Worm (Caenorhabditis elegans) whole organism, L2 larva: ENCODE measurements around the gene col-104.
A peak's percentile ranks its signal among the peaks of the same experiment; 100 is the strongest.

Experiments used
- C34F6.9 ChIP-seq: fragments of 150-350 bp; optimal IDR thresholded peaks from 2 replicates; lab custom pipeline; 2014; ENCODE audit warnings: missing biosample characterization, missing genetic modification characterization
- F13H6.1 ChIP-seq: sonication (generic microtip); optimal IDR thresholded peaks from 2 replicates; lab custom pipeline; 2016; ENCODE audit warnings: missing genetic modification characterization, missing compliant biosample characterization
- R02D3.7 ChIP-seq: fragments of 150-350 bp; optimal IDR thresholded peaks from 2 replicates; lab custom pipeline; 2014; ENCODE audit warnings: missing biosample characterization, missing genetic modification characterization
- Y55F3AM.14 ChIP-seq: fragments of 200-800 bp; sonication (Bioruptor generic); optimal IDR thresholded peaks from 2 replicates; lab custom pipeline; 2018; ENCODE audit warnings: mild to moderate bottlenecking, missing genetic modification characterization, missing compliant biosample characterization
- ZK546.5 ChIP-seq: sonication (generic microtip); optimal IDR thresholded peaks from 2 replicates; lab custom pipeline; 2017; ENCODE audit warnings: missing biosample characterization, missing genetic modification characterization
- alr-1 ChIP-seq: fragments of 150-350 bp; optimal IDR thresholded peaks from 2 replicates; lab custom pipeline; 2014; ENCODE audit warnings: missing biosample characterization, missing genetic modification characterization
- aly-2 ChIP-seq: fragments of 150-350 bp; optimal IDR thresholded peaks from 2 replicates; lab custom pipeline; 2014; ENCODE audit warnings: missing biosample characterization, missing genetic modification characterization
- ama-1 ChIP-seq: fragments of 150-350 bp; optimal IDR thresholded peaks from 2 replicates; lab custom pipeline; 2018; ENCODE audit warnings: inconsistent platforms
- blmp-1 ChIP-seq: sonication (generic microtip); optimal IDR thresholded peaks from 2 replicates; lab custom pipeline; 2017; ENCODE audit warnings: missing genetic modification characterization, mild to moderate bottlenecking, missing compliant biosample characterization, antibody characterized with exemption, moderate library complexity; ENCODE audit not compliant: insufficient read depth
- ceh-16 ChIP-seq: fragments of 150-350 bp; optimal IDR thresholded peaks from 2 replicates; lab custom pipeline; 2014; ENCODE audit warnings: missing biosample characterization, missing genetic modification characterization
- crh-2 ChIP-seq: sonication (generic microtip); optimal IDR thresholded peaks from 2 replicates; lab custom pipeline; 2017; ENCODE audit warnings: missing biosample characterization, missing genetic modification characterization
- dmd-4 ChIP-seq: sonication (generic microtip); optimal IDR thresholded peaks from 2 replicates; lab custom pipeline; 2017; ENCODE audit warnings: missing biosample characterization, missing genetic modification characterization
- egl-27 ChIP-seq: sonication (generic microtip); optimal IDR thresholded peaks from 3 replicates; lab custom pipeline; 2017; ENCODE audit warnings: missing biosample characterization, missing genetic modification reagents, missing genetic modification characterization
- elt-1 ChIP-seq: fragments of 150-350 bp; optimal IDR thresholded peaks from 2 replicates; lab custom pipeline; 2014; ENCODE audit warnings: missing biosample characterization, missing genetic modification characterization
- elt-3 ChIP-seq: sonication (generic microtip); optimal IDR thresholded peaks from 2 replicates; lab custom pipeline; 2017; ENCODE audit warnings: missing biosample characterization, missing genetic modification characterization
- fos-1 ChIP-seq: fragments of 150-350 bp; optimal IDR thresholded peaks from 2 replicates; lab custom pipeline; 2014; ENCODE audit warnings: missing biosample characterization, missing genetic modification characterization
- gmeb-1 ChIP-seq: fragments of 150-350 bp; optimal IDR thresholded peaks from 2 replicates; lab custom pipeline; 2014; ENCODE audit warnings: missing biosample characterization, missing genetic modification characterization
- lin-11 ChIP-seq: fragments of 150-350 bp; sonication (generic microtip); optimal IDR thresholded peaks from 2 replicates; lab custom pipeline; 2014; ENCODE audit warnings: missing biosample characterization, missing genetic modification characterization, inconsistent platforms, mixed read lengths
- lin-13 ChIP-seq: fragments of 150-350 bp; optimal IDR thresholded peaks from 2 replicates; lab custom pipeline; 2014; ENCODE audit warnings: missing biosample characterization, missing genetic modification reagents, missing genetic modification characterization
- lin-39 ChIP-seq: fragments of 150-350 bp; optimal IDR thresholded peaks from 2 replicates; lab custom pipeline; 2014; ENCODE audit warnings: missing biosample characterization, missing genetic modification reagents, missing genetic modification characterization
- lsy-2 ChIP-seq, 2 experiments: fragments of 150-350 bp in 1 of 2; sonication (generic microtip) in 1 of 2; optimal IDR thresholded peaks; 2 replicates each; lab custom pipeline; 2014 to 2017; ENCODE audit warnings: missing biosample characterization in 2 of 2, missing genetic modification characterization in 2 of 2
- mab-5 ChIP-seq: fragments of 150-350 bp; optimal IDR thresholded peaks from 2 replicates; lab custom pipeline; 2014; ENCODE audit warnings: missing biosample characterization, missing genetic modification characterization
- mbf-1 ChIP-seq: sonication (generic microtip); optimal IDR thresholded peaks from 2 replicates; lab custom pipeline; 2017; ENCODE audit warnings: missing biosample characterization, missing genetic modification characterization
- mdl-1 ChIP-seq, 2 experiments: fragments of 150-350 bp in 1 of 2; sonication (generic microtip) in 1 of 2; optimal IDR thresholded peaks; 2 replicates each; lab custom pipeline; 2017; ENCODE audit warnings: missing biosample characterization in 2 of 2, missing genetic modification characterization in 2 of 2
- nhr-10 ChIP-seq: sonication (generic microtip); optimal IDR thresholded peaks from 2 replicates; lab custom pipeline; 2017; ENCODE audit warnings: missing biosample characterization, missing genetic modification characterization
- nhr-11 ChIP-seq: fragments of 150-350 bp; optimal IDR thresholded peaks from 2 replicates; lab custom pipeline; 2014; ENCODE audit warnings: missing biosample characterization, missing genetic modification characterization
- nhr-12 ChIP-seq: fragments of 150-350 bp; optimal IDR thresholded peaks from 2 replicates; lab custom pipeline; 2014; ENCODE audit warnings: missing biosample characterization, missing genetic modification characterization
- nhr-21 ChIP-seq: fragments of 150-350 bp; optimal IDR thresholded peaks from 2 replicates; lab custom pipeline; 2014; ENCODE audit warnings: missing biosample characterization, missing genetic modification characterization
- nhr-23 ChIP-seq: fragments of 150-350 bp; optimal IDR thresholded peaks from 2 replicates; lab custom pipeline; 2014; ENCODE audit warnings: missing biosample characterization, missing genetic modification reagents, missing genetic modification characterization
- nhr-237 ChIP-seq: fragments of 150-350 bp; optimal IDR thresholded peaks from 2 replicates; lab custom pipeline; 2014; ENCODE audit warnings: missing biosample characterization, missing genetic modification characterization
- nhr-25 ChIP-seq: fragments of 150-350 bp; sonication (generic microtip); optimal IDR thresholded peaks from 3 replicates; lab custom pipeline; 2014; ENCODE audit warnings: missing biosample characterization, missing genetic modification characterization
- nhr-6 ChIP-seq: fragments of 150-350 bp; optimal IDR thresholded peaks from 2 replicates; lab custom pipeline; 2014; ENCODE audit warnings: missing biosample characterization, missing genetic modification characterization
- nhr-77 ChIP-seq: fragments of 150-350 bp; optimal IDR thresholded peaks from 2 replicates; lab custom pipeline; 2014; ENCODE audit warnings: missing biosample characterization, missing genetic modification characterization
- peb-1 ChIP-seq: fragments of 150-350 bp; optimal IDR thresholded peaks from 2 replicates; lab custom pipeline; 2014; ENCODE audit warnings: missing biosample characterization, missing genetic modification characterization
- sem-4 ChIP-seq: fragments of 150-350 bp; optimal IDR thresholded peaks from 2 replicates; lab custom pipeline; 2014; ENCODE audit warnings: missing biosample characterization, missing genetic modification reagents, missing genetic modification characterization
- skn-1 ChIP-seq: sonication (generic microtip); optimal IDR thresholded peaks from 2 replicates; lab custom pipeline; 2017; ENCODE audit warnings: missing biosample characterization, missing genetic modification characterization
- sma-3 ChIP-seq: sonication (generic microtip); optimal IDR thresholded peaks from 2 replicates; lab custom pipeline; 2016; ENCODE audit warnings: missing genetic modification reagents, missing genetic modification characterization, missing compliant biosample characterization
- sma-9 ChIP-seq, 2 experiments: fragments of 150-350 bp in 1 of 2; sonication (generic microtip) in 1 of 2; optimal IDR thresholded peaks; 2 replicates each; lab custom pipeline; 2014 to 2016; ENCODE audit warnings: missing genetic modification characterization in 2 of 2, mild to moderate bottlenecking in 1 of 2, missing biosample characterization in 1 of 2, missing compliant biosample characterization in 1 of 2, missing genetic modification reagents in 1 of 2, moderate library complexity in 1 of 2
- snpc-4 ChIP-seq: fragments of 150-350 bp; optimal IDR thresholded peaks from 2 replicates; lab custom pipeline; 2014; ENCODE audit warnings: missing biosample characterization, missing genetic modification characterization
- unc-39 ChIP-seq: fragments of 150-350 bp; optimal IDR thresholded peaks from 2 replicates; lab custom pipeline; 2014; ENCODE audit warnings: missing biosample characterization, missing genetic modification characterization
- unc-55 ChIP-seq: fragments of 150-350 bp; sonication (generic microtip); optimal IDR thresholded peaks from 3 replicates; lab custom pipeline; 2014; ENCODE audit warnings: missing biosample characterization, missing genetic modification reagents, missing genetic modification characterization
- unc-62 ChIP-seq: fragments of 150-350 bp; optimal IDR thresholded peaks from 2 replicates; lab custom pipeline; 2014; ENCODE audit warnings: missing biosample characterization, missing genetic modification reagents, missing genetic modification characterization
- zag-1 ChIP-seq: fragments of 150-350 bp; optimal IDR thresholded peaks from 2 replicates; lab custom pipeline; 2014; ENCODE audit warnings: missing biosample characterization, missing genetic modification characterization
- ztf-1 ChIP-seq: fragments of 200-800 bp; sonication (Bioruptor generic); conservative IDR thresholded peaks from 2 replicates; pipeline ENCODE4 v1.3.6; 2022; ENCODE audit warnings: missing genetic modification characterization, missing compliant biosample characterization
- ztf-11 ChIP-seq: sonication (generic microtip); optimal IDR thresholded peaks from 2 replicates; lab custom pipeline; 2017; ENCODE audit warnings: missing biosample characterization, missing genetic modification characterization
- ztf-4 ChIP-seq: fragments of 150-350 bp; optimal IDR thresholded peaks from 2 replicates; lab custom pipeline; 2014; ENCODE audit warnings: missing biosample characterization, missing genetic modification characterization

Gene col-104

DNA sequence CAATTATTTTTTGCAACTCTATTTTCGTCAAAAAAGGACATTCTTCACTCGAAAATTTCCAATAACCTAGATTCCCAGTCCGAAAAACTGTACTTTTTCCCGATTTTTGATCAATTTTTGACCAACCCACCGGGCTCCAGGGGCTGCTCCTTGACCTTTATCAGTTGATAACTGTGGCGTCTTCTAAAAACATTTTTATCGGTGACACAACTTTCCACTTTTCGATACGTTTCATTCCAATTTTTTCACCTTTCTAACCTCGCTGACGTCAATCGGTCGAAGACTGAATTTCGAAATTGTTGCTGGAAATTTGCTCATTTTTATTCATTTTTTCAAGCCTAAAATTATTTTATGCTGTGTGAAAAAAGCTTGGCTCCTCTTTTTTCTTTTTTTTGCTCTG, 34.5 kb upstream of the col-104 start:
- TF ChIP-seq fos-1 (tag; lab: Kevin White, UChicago), result peak; percentile 80
- TF ChIP-seq sem-4 (tag; lab: Kevin White, UChicago), result no peak
- TF ChIP-seq crh-2 (tag; lab: Kevin White, UChicago), result peak; percentile 12
- TF ChIP-seq, all 48 proteins: peak for 2

ce11 chrIV:1389021-1389420, 33.9 kb upstream of the col-104 start:
- TF ChIP-seq mab-5 (tag; lab: Kevin White, UChicago), result no peak
- TF ChIP-seq crh-2 (tag; lab: Kevin White, UChicago), result no peak
- no peak for TF ChIP-seq lin-39
- TF ChIP-seq nhr-23 (tag; lab: Kevin White, UChicago), result no peak
- TF ChIP-seq mbf-1 (tag; lab: Kevin White, UChicago), result no peak
- TF ChIP-seq snpc-4, result no peak
- peak; percentile 58 for TF ChIP-seq nhr-25 (tag; lab: Kevin White, UChicago)
- TF ChIP-seq blmp-1 (tag; lab: Kevin White, UChicago), result peak; percentile 11
- TF ChIP-seq skn-1, result no peak
- peak; percentile 3 for TF ChIP-seq C34F6.9
- no peak for TF ChIP-seq lsy-2 (tag; optimal IDR thresholded peaks at IDR 0.05; lab: Kevin White, UChicago)
- no peak for TF ChIP-seq ztf-11 (tag; lab: Kevin White, UChicago)
- no peak for TF ChIP-seq R02D3.7 (tag; lab: Kevin White, UChicago)
- no peak for TF ChIP-seq elt-1 (tag; lab: Kevin White, UChicago)
- TF ChIP-seq gmeb-1 (tag; lab: Kevin White, UChicago), result peak; percentile 4
- TF ChIP-seq unc-55, result no peak
- TF ChIP-seq Y55F3AM.14, result no peak
- TF ChIP-seq unc-39 (tag; lab: Kevin White, UChicago), result no peak
- no peak for TF ChIP-seq ceh-16 (tag; lab: Kevin White, UChicago)
- TF ChIP-seq nhr-10 (tag; lab: Kevin White, UChicago), result no peak
- no peak for TF ChIP-seq unc-62 (GFP tag; lab: Kevin White, UChicago)
- no peak for TF ChIP-seq nhr-77 (tag; lab: Kevin White, UChicago)
- no peak for TF ChIP-seq ztf-4 (tag; lab: Kevin White, UChicago)
- no peak for TF ChIP-seq peb-1
- no peak for TF ChIP-seq nhr-21
- no peak for TF ChIP-seq F13H6.1 (tag; lab: Kevin White, UChicago)
- peak; percentile 46 for TF ChIP-seq sma-3 (GFP tag; lab: Kevin White, UChicago)
- TF ChIP-seq nhr-237 (tag; lab: Kevin White, UChicago), result no peak
- no peak for TF ChIP-seq fos-1 (tag; lab: Kevin White, UChicago)

DNA sequence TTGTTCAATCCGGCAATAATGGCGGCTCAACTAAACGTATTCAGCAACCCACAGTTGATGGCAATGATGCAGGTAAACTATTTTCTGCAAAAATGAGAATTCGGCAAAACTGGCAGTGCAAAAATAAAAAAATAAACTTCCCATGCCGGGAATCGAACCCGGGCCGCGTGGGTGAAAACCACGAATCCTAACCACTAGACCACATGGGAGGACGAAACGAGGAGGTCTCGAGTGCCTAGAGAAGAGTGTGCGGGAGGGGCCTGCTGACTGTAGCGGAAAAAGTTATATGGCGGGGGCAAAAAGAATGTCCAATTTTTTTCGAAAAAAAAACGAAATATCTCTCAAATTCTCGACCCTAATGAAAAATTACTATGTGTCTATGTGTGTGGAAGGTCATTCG, 33.0 kb upstream of the col-104 start:
- TF ChIP-seq ztf-4 (tag; lab: Kevin White, UChicago), result no peak
- no peak for TF ChIP-seq elt-1 (tag; lab: Kevin White, UChicago)
- no peak for TF ChIP-seq zag-1 (tag; lab: Kevin White, UChicago)
- no peak for TF ChIP-seq ztf-11 (tag; lab: Kevin White, UChicago)
- TF ChIP-seq mbf-1 (tag; lab: Kevin White, UChicago), result no peak
- peak; percentile 19 for TF ChIP-seq fos-1 (tag; lab: Kevin White, UChicago)
- peak; percentile 49 for TF ChIP-seq sma-3 (GFP tag; lab: Kevin White, UChicago)
- TF ChIP-seq snpc-4, result no peak
- TF ChIP-seq unc-62 (GFP tag; lab: Kevin White, UChicago), result no peak
- TF ChIP-seq sem-4 (tag; lab: Kevin White, UChicago), result no peak
- TF ChIP-seq skn-1, result no peak
- no peak for TF ChIP-seq lin-39
- no peak for TF ChIP-seq ceh-16 (tag; lab: Kevin White, UChicago)
- TF ChIP-seq peb-1, result no peak
- no peak for TF ChIP-seq nhr-23 (tag; lab: Kevin White, UChicago)
- peak; percentile 42 for TF ChIP-seq sma-9 (GFP tag; optimal IDR thresholded peaks at IDR 0.05; lab: Kevin White, UChicago)
- no peak for TF ChIP-seq sma-9 (tag; optimal IDR thresholded peaks at IDR 0.05; lab: Kevin White, UChicago)
- no peak for TF ChIP-seq R02D3.7 (tag; lab: Kevin White, UChicago)
- TF ChIP-seq ama-1 (lab: Kevin White, UChicago), result no peak
- TF ChIP-seq ZK546.5, result no peak
- peak; percentile 50 for TF ChIP-seq lin-13 (GFP tag; lab: Kevin White, UChicago)
- TF ChIP-seq dmd-4 (tag; lab: Kevin White, UChicago), result no peak
- TF ChIP-seq unc-39 (tag; lab: Kevin White, UChicago), result no peak
- TF ChIP-seq nhr-6 (tag; lab: Kevin White, UChicago), result no peak
- no peak for TF ChIP-seq mdl-1 (tag; optimal IDR thresholded peaks at IDR 0.05; lab: Kevin White, UChicago)
- peak; percentile 28 for TF ChIP-seq lin-11 (tag; lab: Kevin White, UChicago)
- TF ChIP-seq elt-3 (tag; lab: Kevin White, UChicago), result no peak
- TF ChIP-seq alr-1 (tag; lab: Kevin White, UChicago), result no peak
- peak; percentile 10 for TF ChIP-seq nhr-25 (tag; lab: Kevin White, UChicago)
- TF ChIP-seq lsy-2 (tag; optimal IDR thresholded peaks at IDR 0.05; lab: Kevin White, UChicago), result peak; percentile 10 to 20
- no peak for TF ChIP-seq blmp-1 (tag; lab: Kevin White, UChicago)
- no peak for TF ChIP-seq nhr-237 (tag; lab: Kevin White, UChicago)
- peak; percentile 63 for TF ChIP-seq gmeb-1 (tag; lab: Kevin White, UChicago)
- TF ChIP-seq aly-2 (tag; lab: Kevin White, UChicago), result no peak
- TF ChIP-seq nhr-11 (tag; lab: Kevin White, UChicago), result no peak
- peak; percentile 23 for TF ChIP-seq nhr-21
- TF ChIP-seq F13H6.1 (tag; lab: Kevin White, UChicago), result peak; percentile 6
- no peak for TF ChIP-seq nhr-10 (tag; lab: Kevin White, UChicago)
- no peak for TF ChIP-seq C34F6.9
- TF ChIP-seq egl-27 (tag; lab: Kevin White, UChicago), result no peak
- TF ChIP-seq mab-5 (tag; lab: Kevin White, UChicago), result no peak
- no peak for TF ChIP-seq ztf-1
- no peak for TF ChIP-seq nhr-12 (tag; lab: Kevin White, UChicago)
- peak; percentile 42 for TF ChIP-seq unc-55
